Worm (Caenorhabditis elegans): ENCODE data around the gene dot-1.4.

Gene dot-1.4

DNA sequence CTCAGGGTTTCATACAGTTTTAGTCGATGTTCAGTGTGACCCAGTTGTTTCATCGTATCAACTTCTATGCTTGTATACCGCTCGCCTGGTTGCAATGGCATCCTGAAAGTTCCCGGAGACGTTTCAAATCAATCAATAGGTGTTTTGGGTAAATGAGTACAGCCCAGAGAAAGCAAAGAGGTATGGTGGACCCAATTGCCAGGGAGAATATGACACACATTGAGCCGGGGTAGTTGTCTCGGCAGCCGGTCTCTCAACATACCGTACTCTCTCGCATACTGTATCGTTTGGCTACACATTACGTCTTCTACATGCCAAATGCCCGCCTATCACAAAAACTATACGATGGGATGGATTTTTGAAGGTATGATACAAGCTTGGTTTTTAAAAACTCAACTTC, 33.4 kb downstream of the dot-1.4 start, which contains the start of gene Y62H9A.9:
TSS of gene Y62H9A.9 (minus strand) at position 101 of the 400 bp plus-strand sequence.
- TF ChIP-seq F13C5.2 (tag; optimal IDR thresholded peaks at IDR 0.05) (no peak), B0310.2 (tag; optimal IDR thresholded peaks at IDR 0.05) (no peak), ets-7 (tag; optimal IDR thresholded peaks at IDR 0.05) (no peak), ceh-13 (GFP tag; optimal IDR thresholded peaks at IDR 0.05) (no peak), ceh-36 (tag; optimal IDR thresholded peaks at IDR 0.05) (no peak)

DNA sequence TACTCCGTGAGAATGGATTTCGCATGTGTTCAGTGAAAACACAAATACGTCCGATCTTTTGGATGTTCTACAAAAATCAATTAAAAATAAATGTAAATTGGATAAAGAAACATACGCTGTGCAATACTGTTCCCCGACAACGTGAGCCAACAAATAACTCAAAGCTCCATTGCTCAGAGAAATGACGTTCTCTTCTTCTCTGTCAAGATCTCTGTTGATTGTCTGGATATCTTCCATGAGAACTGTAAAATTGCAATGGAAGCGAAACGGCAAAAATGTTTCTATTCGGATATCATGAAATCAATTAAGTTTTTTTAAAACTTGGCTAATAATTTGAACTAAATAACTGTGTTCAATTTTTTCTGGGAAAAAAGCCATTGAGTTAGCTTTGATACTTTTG, 34.8 kb downstream of the dot-1.4 start:
- TF ChIP-seq tbx-11 (GFP tag; IDR thresholded peaks at IDR 0.05) (no peak), ceh-36 (tag; optimal IDR thresholded peaks at IDR 0.05) (no peak), flt-1 (GFP tag; IDR thresholded peaks at IDR 0.05) (no peak), hnd-1 (tag; optimal IDR thresholded peaks at IDR 0.05) (no peak), ets-7 (tag; optimal IDR thresholded peaks at IDR 0.05) (no peak), pes-1 (GFP tag; IDR thresholded peaks at IDR 0.05) (no peak), ama-1 (optimal IDR thresholded peaks at IDR 0.05) (no peak), tra-4 (tag; optimal IDR thresholded peaks at IDR 0.05) (no peak)

ce11 chrX:11892328-11892727, 39.1 kb downstream of the dot-1.4 start, which contains the start of gene Y62H9A.8:
Y62H9A.8 (minus strand) TSS chrX:11892428.
- TF ChIP-seq ets-7 (tag; optimal IDR thresholded peaks at IDR 0.05) (no peak), F13C5.2 (tag; optimal IDR thresholded peaks at IDR 0.05) (no peak), B0310.2 (tag; optimal IDR thresholded peaks at IDR 0.05) (no peak), tbx-11 (GFP tag; IDR thresholded peaks at IDR 0.05) (no peak), tbx-37 (GFP tag; conservative IDR thresholded peaks at IDR 0.05) (no peak), hnd-1 (tag; optimal IDR thresholded peaks at IDR 0.05) (no peak), ceh-13 (GFP tag; optimal IDR thresholded peaks at IDR 0.05) (no peak), hmg-4 (GFP tag; optimal IDR thresholded peaks at IDR 0.05) (no peak), flt-1 (GFP tag; IDR thresholded peaks at IDR 0.05) (no peak), ceh-36 (tag; optimal IDR thresholded peaks at IDR 0.05) (no peak), pes-1 (GFP tag; IDR thresholded peaks at IDR 0.05) (no peak), aly-1 (tag; optimal IDR thresholded peaks at IDR 0.05) (no peak), scrt-1 (GFP tag; IDR thresholded peaks at IDR 0.05) (no peak), hmbx-1 (tag; optimal IDR thresholded peaks at IDR 0.05) (no peak), ama-1 (optimal IDR thresholded peaks at IDR 0.05) (no peak), tra-4 (tag; optimal IDR thresholded peaks at IDR 0.05) (no peak)

- TF ChIP-seq tbx-37 (GFP tag; conservative IDR thresholded peaks at IDR 0.05): no peak
- no peak for TF ChIP-seq scrt-1 (GFP tag; IDR thresholded peaks at IDR 0.05)
- no peak for TF ChIP-seq ets-7 (tag; optimal IDR thresholded peaks at IDR 0.05)
- no peak for TF ChIP-seq hmg-4 (GFP tag; optimal IDR thresholded peaks at IDR 0.05)
- no peak for TF ChIP-seq ama-1 (optimal IDR thresholded peaks at IDR 0.05)
- no peak for TF ChIP-seq pes-1 (GFP tag; IDR thresholded peaks at IDR 0.05)
Measured at ce11 chrX:11885577-11885976, 45.9 kb downstream of the dot-1.4 start, which contains the start of gene Y62H9A.7. Y62H9A.7 (minus strand) TSS chrX:11885677.

DNA sequence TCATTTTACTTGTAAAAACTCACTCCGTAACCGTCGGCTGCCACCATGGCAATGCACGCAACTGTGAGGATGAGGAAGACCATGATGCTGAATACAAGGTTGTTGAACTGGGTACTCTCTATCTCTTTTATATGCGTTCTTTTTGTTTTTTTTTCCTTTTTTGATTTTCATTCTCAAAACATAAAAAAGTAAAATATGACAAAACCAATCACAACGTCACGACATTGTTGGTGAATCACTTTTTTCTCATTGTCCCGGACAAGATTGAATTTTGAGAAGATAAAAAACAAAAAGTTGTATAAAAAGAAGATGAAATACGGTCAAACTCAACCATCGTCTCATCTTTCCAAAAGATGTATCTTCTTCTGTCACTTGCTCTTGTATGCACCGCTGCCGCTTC, 48.7 kb downstream of the dot-1.4 start, which contains the start of the genes Y62H9A.5 and ule-5:
TSS of gene Y62H9A.5 (minus strand) at position 101 of the 400 bp plus-strand sequence.
TSS of gene ule-5 (plus strand) at position 328 of the 400 bp plus-strand sequence.
- no peak for TF ChIP-seq scrt-1 (GFP tag; IDR thresholded peaks at IDR 0.05)
- no peak for TF ChIP-seq flt-1 (GFP tag; IDR thresholded peaks at IDR 0.05)
- TF ChIP-seq tbx-37 (GFP tag; conservative IDR thresholded peaks at IDR 0.05): no peak
- no peak for TF ChIP-seq F13C5.2 (tag; optimal IDR thresholded peaks at IDR 0.05)
- TF ChIP-seq aly-1 (tag; optimal IDR thresholded peaks at IDR 0.05): no peak
- TF ChIP-seq sea-1 (GFP tag; conservative IDR thresholded peaks at IDR 0.05): no peak
- no peak for TF ChIP-seq hmg-4 (GFP tag; optimal IDR thresholded peaks at IDR 0.05)
- TF ChIP-seq hnd-1 (tag; optimal IDR thresholded peaks at IDR 0.05): no peak
- no peak for TF ChIP-seq ets-7 (tag; optimal IDR thresholded peaks at IDR 0.05)
- TF ChIP-seq tbx-11 (GFP tag; IDR thresholded peaks at IDR 0.05): no peak
- TF ChIP-seq pes-1 (GFP tag; IDR thresholded peaks at IDR 0.05): no peak
- TF ChIP-seq ama-1 (optimal IDR thresholded peaks at IDR 0.05): no peak
- no peak for TF ChIP-seq ceh-36 (tag; optimal IDR thresholded peaks at IDR 0.05)

- TF ChIP-seq scrt-1 (GFP tag; IDR thresholded peaks at IDR 0.05) (no peak), ceh-36 (tag; optimal IDR thresholded peaks at IDR 0.05) (no peak), tbx-37 (GFP tag; conservative IDR thresholded peaks at IDR 0.05) (no peak), ets-7 (tag; optimal IDR thresholded peaks at IDR 0.05) (no peak), sea-1 (GFP tag; conservative IDR thresholded peaks at IDR 0.05) (no peak), hmbx-1 (tag; optimal IDR thresholded peaks at IDR 0.05) (no peak), tbx-11 (GFP tag; IDR thresholded peaks at IDR 0.05) (no peak)
Measured at ce11 chrX:11879871-11880270, 51.6 kb downstream of the dot-1.4 start, which contains the start of the genes Y62H9A.3 and Y62H9A.4. Y62H9A.3 (minus strand) TSS chrX:11879971. Y62H9A.4 (plus strand) TSS chrX:11880126.
